Worm (Caenorhabditis elegans) whole organism, L2 larva: ENCODE measurements around the gene M02D8.2.

ENCODE experiments used
- F13H6.1 ChIP-seq: sonication (generic microtip); optimal IDR thresholded peaks from 2 replicates; lab custom pipeline; 2016; ENCODE audit warnings: missing genetic modification characterization, missing compliant biosample characterization
- R02D3.7 ChIP-seq: fragments of 150-350 bp; optimal IDR thresholded peaks from 2 replicates; lab custom pipeline; 2014; ENCODE audit warnings: missing biosample characterization, missing genetic modification characterization
- Y55F3AM.14 ChIP-seq: fragments of 200-800 bp; sonication (Bioruptor generic); optimal IDR thresholded peaks from 2 replicates; lab custom pipeline; 2018; ENCODE audit warnings: mild to moderate bottlenecking, missing genetic modification characterization, missing compliant biosample characterization
- ZK546.5 ChIP-seq: sonication (generic microtip); optimal IDR thresholded peaks from 2 replicates; lab custom pipeline; 2017; ENCODE audit warnings: missing biosample characterization, missing genetic modification characterization
- aly-2 ChIP-seq: fragments of 150-350 bp; optimal IDR thresholded peaks from 2 replicates; lab custom pipeline; 2014; ENCODE audit warnings: missing biosample characterization, missing genetic modification characterization
- ama-1 ChIP-seq: fragments of 150-350 bp; optimal IDR thresholded peaks from 2 replicates; lab custom pipeline; 2018; ENCODE audit warnings: inconsistent platforms
- blmp-1 ChIP-seq: sonication (generic microtip); optimal IDR thresholded peaks from 2 replicates; lab custom pipeline; 2017; ENCODE audit warnings: missing genetic modification characterization, mild to moderate bottlenecking, missing compliant biosample characterization, antibody characterized with exemption, moderate library complexity; ENCODE audit not compliant: insufficient read depth
- ceh-16 ChIP-seq: fragments of 150-350 bp; optimal IDR thresholded peaks from 2 replicates; lab custom pipeline; 2014; ENCODE audit warnings: missing biosample characterization, missing genetic modification characterization
- ceh-82 ChIP-seq: fragments of 150-350 bp; optimal IDR thresholded peaks from 2 replicates; lab custom pipeline; 2014; ENCODE audit warnings: missing biosample characterization, missing genetic modification characterization
- dmd-4 ChIP-seq: sonication (generic microtip); optimal IDR thresholded peaks from 2 replicates; lab custom pipeline; 2017; ENCODE audit warnings: missing biosample characterization, missing genetic modification characterization
- elt-3 ChIP-seq: sonication (generic microtip); optimal IDR thresholded peaks from 2 replicates; lab custom pipeline; 2017; ENCODE audit warnings: missing biosample characterization, missing genetic modification characterization
- fos-1 ChIP-seq: fragments of 150-350 bp; optimal IDR thresholded peaks from 2 replicates; lab custom pipeline; 2014; ENCODE audit warnings: missing biosample characterization, missing genetic modification characterization
- gmeb-1 ChIP-seq: fragments of 150-350 bp; optimal IDR thresholded peaks from 2 replicates; lab custom pipeline; 2014; ENCODE audit warnings: missing biosample characterization, missing genetic modification characterization
- lin-11 ChIP-seq: fragments of 150-350 bp; sonication (generic microtip); optimal IDR thresholded peaks from 2 replicates; lab custom pipeline; 2014; ENCODE audit warnings: missing biosample characterization, missing genetic modification characterization, inconsistent platforms, mixed read lengths
- lsy-2 ChIP-seq, 2 experiments: fragments of 150-350 bp in 1 of 2; sonication (generic microtip) in 1 of 2; optimal IDR thresholded peaks; 2 replicates each; lab custom pipeline; 2014 to 2017; ENCODE audit warnings: missing biosample characterization in 2 of 2, missing genetic modification characterization in 2 of 2
- mab-5 ChIP-seq: fragments of 150-350 bp; optimal IDR thresholded peaks from 2 replicates; lab custom pipeline; 2014; ENCODE audit warnings: missing biosample characterization, missing genetic modification characterization
- mbf-1 ChIP-seq: sonication (generic microtip); optimal IDR thresholded peaks from 2 replicates; lab custom pipeline; 2017; ENCODE audit warnings: missing biosample characterization, missing genetic modification characterization
- nhr-11 ChIP-seq: fragments of 150-350 bp; optimal IDR thresholded peaks from 2 replicates; lab custom pipeline; 2014; ENCODE audit warnings: missing biosample characterization, missing genetic modification characterization
- nhr-12 ChIP-seq: fragments of 150-350 bp; optimal IDR thresholded peaks from 2 replicates; lab custom pipeline; 2014; ENCODE audit warnings: missing biosample characterization, missing genetic modification characterization
- nhr-129 ChIP-seq: fragments of 150-350 bp; optimal IDR thresholded peaks from 2 replicates; lab custom pipeline; 2014; ENCODE audit warnings: missing biosample characterization, missing genetic modification characterization
- nhr-21 ChIP-seq: fragments of 150-350 bp; optimal IDR thresholded peaks from 2 replicates; lab custom pipeline; 2014; ENCODE audit warnings: missing biosample characterization, missing genetic modification characterization
- nhr-23 ChIP-seq: fragments of 150-350 bp; optimal IDR thresholded peaks from 2 replicates; lab custom pipeline; 2014; ENCODE audit warnings: missing biosample characterization, missing genetic modification reagents, missing genetic modification characterization
- nhr-25 ChIP-seq: fragments of 150-350 bp; sonication (generic microtip); optimal IDR thresholded peaks from 3 replicates; lab custom pipeline; 2014; ENCODE audit warnings: missing biosample characterization, missing genetic modification characterization
- nhr-77 ChIP-seq: fragments of 150-350 bp; optimal IDR thresholded peaks from 2 replicates; lab custom pipeline; 2014; ENCODE audit warnings: missing biosample characterization, missing genetic modification characterization
- peb-1 ChIP-seq: fragments of 150-350 bp; optimal IDR thresholded peaks from 2 replicates; lab custom pipeline; 2014; ENCODE audit warnings: missing biosample characterization, missing genetic modification characterization
- sma-3 ChIP-seq: sonication (generic microtip); optimal IDR thresholded peaks from 2 replicates; lab custom pipeline; 2016; ENCODE audit warnings: missing genetic modification reagents, missing genetic modification characterization, missing compliant biosample characterization
- sma-9 ChIP-seq, 2 experiments: fragments of 150-350 bp in 1 of 2; sonication (generic microtip) in 1 of 2; optimal IDR thresholded peaks; 2 replicates each; lab custom pipeline; 2014 to 2016; ENCODE audit warnings: missing genetic modification characterization in 2 of 2, mild to moderate bottlenecking in 1 of 2, missing biosample characterization in 1 of 2, missing compliant biosample characterization in 1 of 2, missing genetic modification reagents in 1 of 2, moderate library complexity in 1 of 2
- unc-55 ChIP-seq: fragments of 150-350 bp; sonication (generic microtip); optimal IDR thresholded peaks from 3 replicates; lab custom pipeline; 2014; ENCODE audit warnings: missing biosample characterization, missing genetic modification reagents, missing genetic modification characterization
- unc-62 ChIP-seq: fragments of 150-350 bp; optimal IDR thresholded peaks from 2 replicates; lab custom pipeline; 2014; ENCODE audit warnings: missing biosample characterization, missing genetic modification reagents, missing genetic modification characterization
- ztf-1 ChIP-seq: fragments of 200-800 bp; sonication (Bioruptor generic); conservative IDR thresholded peaks from 2 replicates; pipeline ENCODE4 v1.3.6; 2022; ENCODE audit warnings: missing genetic modification characterization, missing compliant biosample characterization
- ztf-11 ChIP-seq: sonication (generic microtip); optimal IDR thresholded peaks from 2 replicates; lab custom pipeline; 2017; ENCODE audit warnings: missing biosample characterization, missing genetic modification characterization
- ztf-4 ChIP-seq: fragments of 150-350 bp; optimal IDR thresholded peaks from 2 replicates; lab custom pipeline; 2014; ENCODE audit warnings: missing biosample characterization, missing genetic modification characterization

Gene M02D8.2

ce11 chrX:8778558-8778957 lies 39.1 kb downstream of the M02D8.2 start, which contains the start of gene ZK721.4:
Gene ZK721.4 (plus strand): TSS chrX:8778858.
- TF ChIP-seq R02D3.7 (tag; lab: Kevin White, UChicago), result no peak

ce11 chrX:8784234-8784633 lies 44.8 kb downstream of the M02D8.2 start, which contains the start of gene ZK721.3:
Gene ZK721.3 (plus strand): TSS chrX:8784534.
- TF ChIP-seq ztf-11 (tag; lab: Kevin White, UChicago) (no peak), ZK546.5 (tag; lab: Kevin White, UChicago) (no peak), ztf-4 (tag; lab: Kevin White, UChicago) (no peak), Y55F3AM.14 (GFP tag; lab: Kevin White, UChicago) (no peak), nhr-25 (tag; lab: Kevin White, UChicago) (no peak), ceh-16 (tag; lab: Kevin White, UChicago) (no peak), nhr-129 (no peak), sma-3 (GFP tag; lab: Kevin White, UChicago) (no peak), aly-2 (tag; lab: Kevin White, UChicago) (no peak), peb-1 (no peak)
- TF ChIP-seq, all 48 proteins: peak for 0

DNA sequence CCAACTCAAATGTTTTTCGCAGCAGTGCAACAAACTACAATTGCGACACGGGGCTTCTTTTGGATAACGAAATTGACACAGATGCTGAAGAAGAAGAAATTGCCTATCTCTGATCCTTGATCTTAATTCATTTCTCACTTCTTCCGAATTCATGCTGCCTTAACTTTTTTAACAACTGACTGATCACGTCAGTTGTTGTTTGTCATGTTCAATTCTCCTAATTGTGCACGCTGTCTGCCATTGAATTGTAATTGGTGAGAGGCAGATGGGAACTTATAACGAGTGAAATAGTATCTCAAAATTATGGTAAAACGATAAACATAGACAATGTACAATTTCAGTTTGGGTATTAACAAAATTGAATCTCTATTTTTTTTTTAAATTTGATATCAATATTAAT lies 47.2 kb downstream of the M02D8.2 start:
- TF ChIP-seq nhr-11 (tag; lab: Kevin White, UChicago) (no peak), nhr-129 (peak; percentile 50), lsy-2 (tag; optimal IDR thresholded peaks at IDR 0.05; lab: Kevin White, UChicago) (peak in 1 of 2 experiments; percentile 19), F13H6.1 (tag; lab: Kevin White, UChicago) (peak; percentile 37), sma-9 (GFP tag; optimal IDR thresholded peaks at IDR 0.05; lab: Kevin White, UChicago) (peak; percentile 57), sma-9 (tag; optimal IDR thresholded peaks at IDR 0.05; lab: Kevin White, UChicago) (no peak)

DNA sequence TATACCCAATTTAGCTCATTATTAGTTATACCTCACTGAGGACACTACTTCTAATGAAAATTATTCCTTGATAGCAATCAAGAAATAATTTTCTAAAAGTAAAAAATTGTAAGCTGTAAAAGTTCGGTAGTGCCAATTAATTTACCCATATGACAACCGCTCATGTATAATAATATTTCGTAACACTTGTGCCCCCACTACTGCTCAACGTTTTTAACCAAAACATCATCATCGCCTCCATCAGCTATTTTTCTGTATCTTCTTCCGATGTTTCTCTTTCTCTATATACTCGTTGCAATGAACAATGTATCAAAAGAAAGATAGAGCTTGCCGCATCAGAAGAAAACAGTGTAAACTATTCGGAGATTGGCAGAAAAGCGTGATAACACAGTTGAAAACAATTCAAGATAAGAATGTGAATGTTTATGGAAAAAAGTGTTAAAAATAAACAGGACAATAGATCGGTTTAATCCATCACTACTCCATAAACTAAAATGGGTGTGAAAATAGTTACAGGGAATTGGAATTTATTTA lies 48.3 kb downstream of the M02D8.2 start:
- TF ChIP-seq F13H6.1 (tag; lab: Kevin White, UChicago), result peak; percentile 25
- no peak for TF ChIP-seq fos-1 (tag; lab: Kevin White, UChicago)
- TF ChIP-seq peb-1, result no peak
- TF ChIP-seq sma-9 (GFP tag; optimal IDR thresholded peaks at IDR 0.05; lab: Kevin White, UChicago), result peak; percentile 28
- TF ChIP-seq sma-9 (tag; optimal IDR thresholded peaks at IDR 0.05; lab: Kevin White, UChicago), result no peak
- peak; percentile 39 for TF ChIP-seq nhr-129
- no peak for TF ChIP-seq nhr-12 (tag; lab: Kevin White, UChicago)
- TF ChIP-seq mab-5 (tag; lab: Kevin White, UChicago), result no peak
- TF ChIP-seq gmeb-1 (tag; lab: Kevin White, UChicago), result no peak
- no peak for TF ChIP-seq ama-1 (lab: Kevin White, UChicago)
- no peak for TF ChIP-seq nhr-77 (tag; lab: Kevin White, UChicago)
- TF ChIP-seq blmp-1 (tag; lab: Kevin White, UChicago), result no peak
- no peak for TF ChIP-seq ztf-1 (GFP tag; lab: Robert Waterston, UW)
- no peak for TF ChIP-seq unc-55 (GFP tag; lab: Kevin White, UChicago)
- no peak for TF ChIP-seq elt-3 (tag; lab: Kevin White, UChicago)
- no peak for TF ChIP-seq unc-62 (GFP tag; lab: Kevin White, UChicago)
- no peak for TF ChIP-seq nhr-21 (tag; lab: Kevin White, UChicago)

DNA sequence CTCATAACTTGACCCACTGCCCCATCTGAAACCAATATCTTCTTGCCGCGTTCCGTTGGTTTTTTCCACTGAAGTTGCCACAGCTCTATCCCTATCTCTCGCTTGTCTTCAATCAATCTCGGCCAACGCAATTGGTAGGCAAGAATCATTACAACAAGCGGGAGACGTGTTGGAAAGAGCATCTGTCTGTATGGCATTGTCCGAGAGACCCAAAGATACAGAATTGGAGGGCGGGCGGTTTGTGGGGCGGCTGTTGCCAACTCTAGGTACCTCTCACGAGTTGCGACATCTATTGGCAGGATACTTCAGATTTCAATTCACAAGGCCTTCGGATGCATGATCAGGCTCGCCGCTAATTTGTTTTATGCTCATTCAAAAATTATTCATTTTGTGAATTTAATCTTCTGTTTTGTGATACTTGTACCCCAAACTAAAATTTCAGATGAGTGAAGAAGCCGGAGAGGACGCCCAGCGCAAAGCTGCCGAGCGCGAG lies 49.6 kb downstream of the M02D8.2 start, which contains the start of gene unc-27:
Gene unc-27, plus strand, starts transcription at position 443 of the 493 bp plus-strand sequence.
- no peak for TF ChIP-seq aly-2 (tag; lab: Kevin White, UChicago)
- no peak for TF ChIP-seq mbf-1 (tag; lab: Kevin White, UChicago)
- no peak for TF ChIP-seq fos-1 (tag; lab: Kevin White, UChicago)
- TF ChIP-seq Y55F3AM.14 (GFP tag; lab: Kevin White, UChicago), result no peak
- peak; percentile 59 for TF ChIP-seq F13H6.1 (tag; lab: Kevin White, UChicago)
- no peak for TF ChIP-seq ztf-11 (tag; lab: Kevin White, UChicago)
- no peak for TF ChIP-seq nhr-11 (tag; lab: Kevin White, UChicago)
- TF ChIP-seq nhr-23, result no peak
- no peak for TF ChIP-seq ZK546.5 (tag; lab: Kevin White, UChicago)
- TF ChIP-seq lin-11, result no peak
- TF ChIP-seq ceh-82 (tag; lab: Kevin White, UChicago), result no peak
- peak; percentile 44 for TF ChIP-seq nhr-129
- no peak for TF ChIP-seq dmd-4 (tag; lab: Kevin White, UChicago)
- no peak for TF ChIP-seq nhr-12 (tag; lab: Kevin White, UChicago)
- no peak for TF ChIP-seq nhr-77 (tag; lab: Kevin White, UChicago)
